Fruit fly (Drosophila melanogaster) whole organism, embryonic: ENCODE data around the gene CG33160.

Experiments used
- CG13123 ChIP-seq: fragments of 200-800 bp; sonication (Bioruptor generic); optimal IDR thresholded peaks from 2 replicates; lab custom pipeline; 2016; ENCODE audit warnings: missing biosample characterization, missing genetic modification characterization
- CG9797 ChIP-seq: fragments of 200-800 bp; sonication (Bioruptor generic); optimal IDR thresholded peaks from 3 replicates; lab custom pipeline; 2018; ENCODE audit warnings: missing biosample characterization, mild to moderate bottlenecking, missing genetic modification characterization
- D19A ChIP-seq: fragments of 200-800 bp; optimal IDR thresholded peaks from 3 replicates; lab custom pipeline; 2019; ENCODE audit warnings: missing biosample characterization, mild to moderate bottlenecking, missing genetic modification characterization, moderate library complexity
- Doc3 ChIP-seq: fragments of 200-800 bp; sonication (Bioruptor generic); IDR thresholded peaks from 3 replicates; pipeline ENCODE4 v1.3.6; 2022; ENCODE audit warnings: missing biosample characterization, missing genetic modification characterization; ENCODE audit not compliant: partially characterized antibody
- Hr3 ChIP-seq: fragments of 200-800 bp; sonication (Bioruptor generic); optimal IDR thresholded peaks from 3 replicates; lab custom pipeline; 2016; ENCODE audit warnings: missing biosample characterization, missing genetic modification characterization
- Scr ChIP-seq: fragments of 200-800 bp; sonication (Bioruptor generic); IDR thresholded peaks from 2 replicates; pipeline ENCODE4 v1.3.6; 2022; ENCODE audit warnings: missing biosample characterization, missing genetic modification characterization; ENCODE audit not compliant: partially characterized antibody
- chif ChIP-seq, 2 experiments: fragments of 200-800 bp; sonication (Bioruptor generic); optimal IDR thresholded peaks; 3 replicates each; lab custom pipeline; 2016; ENCODE audit warnings: missing biosample characterization in 2 of 2, missing genetic modification characterization in 2 of 2
- fd96Cb ChIP-seq: fragments of 200-800 bp; sonication (Bioruptor generic); optimal IDR thresholded peaks from 2 replicates; lab custom pipeline; 2018; ENCODE audit warnings: missing biosample characterization, mild to moderate bottlenecking, missing genetic modification characterization, moderate library complexity
- nerfin-2 ChIP-seq: fragments of 200-800 bp; sonication (Bioruptor generic); IDR thresholded peaks from 2 replicates; pipeline ENCODE4 v1.3.6; 2022; ENCODE audit warnings: missing biosample characterization, missing genetic modification characterization; ENCODE audit not compliant: partially characterized antibody
- sens-2 ChIP-seq: fragments of 200-800 bp; sonication (Bioruptor generic); IDR thresholded peaks from 2 replicates; pipeline ENCODE4 v1.3.6; 2022; ENCODE audit warnings: missing biosample characterization, missing genetic modification characterization
- ttk ChIP-seq: fragments of 200-800 bp; sonication (Bioruptor generic); IDR thresholded peaks from 2 replicates; pipeline ENCODE4 v2.1.2; 2022; ENCODE audit warnings: missing biosample characterization, missing genetic modification characterization

DNA sequence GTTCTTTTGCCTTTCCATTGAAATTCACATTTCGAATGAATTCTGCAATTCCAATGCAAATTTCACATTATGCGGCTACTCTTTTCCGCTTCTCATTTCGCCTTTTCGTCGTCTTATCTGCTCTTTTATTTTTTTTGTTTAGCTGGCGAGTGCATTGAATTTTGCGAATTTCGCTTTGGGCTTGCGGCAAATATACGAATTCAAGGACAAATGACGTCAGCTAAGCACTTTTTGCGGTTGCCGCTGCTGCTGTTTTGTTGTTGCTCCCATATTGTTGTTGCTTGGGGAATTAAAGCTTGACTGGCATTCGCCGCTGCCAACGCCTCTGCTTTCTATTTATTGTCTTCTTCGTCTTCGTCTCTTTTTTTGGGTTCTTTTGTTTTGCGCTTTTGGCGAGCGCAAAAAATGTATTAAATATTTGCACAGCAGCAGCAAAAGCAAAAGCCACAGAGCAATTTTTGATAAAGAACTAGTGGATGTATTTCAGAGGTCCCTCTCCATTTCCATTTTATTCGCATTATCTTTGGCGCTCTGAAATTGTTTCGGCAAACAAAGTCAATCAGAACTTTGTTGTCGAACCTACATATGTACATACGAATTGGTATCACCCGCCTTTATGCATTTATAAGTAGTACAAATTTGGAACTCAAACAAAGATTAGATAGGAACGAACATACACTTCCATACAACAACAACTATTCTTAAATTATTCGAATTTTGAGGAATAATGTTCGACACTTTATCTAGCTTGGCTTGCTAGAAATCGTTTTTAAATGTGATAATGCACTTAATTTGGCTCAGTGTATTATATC, 33.8 kb upstream of the CG33160 start:
- TF ChIP-seq sens-2 (GFP tag; lab: Robert Waterston, UW), result no peak
- no peak for TF ChIP-seq fd96Cb (tag; lab: Kevin White, UChicago)
- TF ChIP-seq nerfin-2 (GFP tag; lab: Robert Waterston, UW), result no peak
- TF ChIP-seq CG13123 (GFP tag; lab: Kevin White, UChicago), result no peak
- no peak for TF ChIP-seq Hr3
- TF ChIP-seq D19A, result no peak
- TF ChIP-seq ttk (GFP tag; lab: Robert Waterston, UW), result no peak
- TF ChIP-seq Scr (GFP tag; lab: Robert Waterston, UW), result no peak
- TF ChIP-seq CG9797, result no peak
- no peak for TF ChIP-seq chif (GFP tag; optimal IDR thresholded peaks at IDR 0.05; lab: Kevin White, UChicago)
- TF ChIP-seq Doc3 (GFP tag; lab: Robert Waterston, UW), result no peak
